Worm (Caenorhabditis elegans): ENCODE measurements around the gene gspd-1.

ce11 chrIV:11284102-11284531 lies 33.1 kb upstream of the gspd-1 start:
- TF ChIP-seq med-1 (GFP tag; optimal IDR thresholded peaks at IDR 0.05; ENCODE audit: insufficient read depth) (no peak), T22C8.4 (GFP tag; IDR thresholded peaks at IDR 0.05) (no peak), cog-1 (tag; optimal IDR thresholded peaks at IDR 0.05) (no peak), flt-1 (GFP tag; IDR thresholded peaks at IDR 0.05) (no peak), klf-2 (GFP tag; conservative IDR thresholded peaks at IDR 0.05) (no peak), ztf-29 (GFP tag; IDR thresholded peaks at IDR 0.05) (no peak), tab-1 (GFP tag; IDR thresholded peaks at IDR 0.05) (no peak), ztf-23 (GFP tag; IDR thresholded peaks at IDR 0.05) (no peak)

Measured in whole organism, midembryonic.